Worm (Caenorhabditis elegans): Measurements from ENCODE around the gene ctbp-1.

ctbp-1 gene

DNA sequence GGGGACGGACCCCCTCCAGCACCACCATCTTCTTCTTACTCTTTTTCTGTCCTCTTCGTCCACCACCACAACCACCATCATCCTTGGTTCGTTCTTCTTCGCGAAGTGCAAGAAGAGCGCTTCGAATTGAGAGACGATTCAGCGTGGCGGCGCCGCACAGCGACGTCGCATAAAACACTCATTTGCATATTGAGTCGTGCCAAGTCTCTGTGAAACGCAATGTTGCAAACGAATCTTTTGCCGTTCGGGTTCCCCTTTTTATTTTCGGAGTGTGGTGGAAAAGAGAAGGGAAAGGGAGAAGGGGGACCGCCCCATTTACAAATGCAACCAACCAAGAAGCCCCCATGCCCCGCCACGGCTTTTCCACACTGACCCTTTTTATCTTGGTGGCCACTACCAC, 46.2 kb upstream of the ctbp-1 start (continued):
- TF ChIP-seq snpc-4 (tag; optimal IDR thresholded peaks at IDR 0.05) (no peak), skn-1 (tag; optimal IDR thresholded peaks at IDR 0.05) (no peak), egl-43 (GFP tag; IDR thresholded peaks at IDR 0.05) (no peak), lin-39 (tag; optimal IDR thresholded peaks at IDR 0.05) (no peak), pha-4 (GFP tag; IDR thresholded peaks at IDR 0.05) (no peak), pha-4 (tag; optimal IDR thresholded peaks at IDR 0.05) (no peak), nhr-48 (tag; optimal IDR thresholded peaks at IDR 0.05) (no peak), aha-1 (tag) (no peak), lsy-2 (tag; optimal IDR thresholded peaks at IDR 0.05) (peak in 1 of 2 experiments; percentile 34), jun-1 (tag; optimal IDR thresholded peaks at IDR 0.05) (no peak), ztf-7 (tag; optimal IDR thresholded peaks at IDR 0.05) (no peak), set-16 (GFP tag; IDR thresholded peaks at IDR 0.05) (peak; percentile 63), nhr-6 (tag; optimal IDR thresholded peaks at IDR 0.05) (no peak), F37D6.2 (tag; optimal IDR thresholded peaks at IDR 0.05) (peak; percentile 29), hmg-1.1 (GFP tag; IDR thresholded peaks at IDR 0.05) (peak; percentile 52), madf-9 (GFP tag; conservative IDR thresholded peaks at IDR 0.05) (no peak), mdt-29 (GFP tag; IDR thresholded peaks at IDR 0.05) (no peak), lir-3 (tag; optimal IDR thresholded peaks at IDR 0.05) (no peak), gei-8 (GFP tag; optimal IDR thresholded peaks at IDR 0.05) (no peak), T26A8.4 (GFP tag; IDR thresholded peaks at IDR 0.05) (no peak), zip-11 (GFP tag; IDR thresholded peaks at IDR 0.05) (no peak), Y75B8A.6 (GFP tag; IDR thresholded peaks at IDR 0.05) (no peak), pqm-1 (tag; optimal IDR thresholded peaks at IDR 0.05) (no peak), hif-1 (tag; optimal IDR thresholded peaks at IDR 0.05) (no peak), lin-38 (GFP tag; IDR thresholded peaks at IDR 0.05) (no peak), nhr-11 (tag; optimal IDR thresholded peaks at IDR 0.05) (no peak), ceh-28 (tag; optimal IDR thresholded peaks at IDR 0.05) (no peak), php-3 (GFP tag; IDR thresholded peaks at IDR 0.05) (no peak), nhr-25 (tag; optimal IDR thresholded peaks at IDR 0.05; ENCODE audit: borderline replicate concordance, insufficient read depth) (no peak), aly-2 (tag; optimal IDR thresholded peaks at IDR 0.05) (no peak), tra-1 (GFP tag; IDR thresholded peaks at IDR 0.05) (no peak), mxl-3 (GFP tag; optimal IDR thresholded peaks at IDR 0.05) (no peak), cey-2 (tag; optimal IDR thresholded peaks at IDR 0.05; ENCODE audit: borderline replicate concordance, insufficient read depth) (no peak), mdl-1 (tag; optimal IDR thresholded peaks at IDR 0.05) (no peak), ceh-20 (GFP tag; IDR thresholded peaks at IDR 0.05) (no peak), saeg-2 (GFP tag; IDR thresholded peaks at IDR 0.05) (0 out of 2 replicates have a peak, but pooled peaks have one; percentile 20), lin-15B (tag; optimal IDR thresholded peaks at IDR 0.05) (no peak), nhr-76 (tag; optimal IDR thresholded peaks at IDR 0.05) (no peak), vab-7 (GFP tag; IDR thresholded peaks at IDR 0.05) (peak; percentile 55), rbr-2 (tag; optimal IDR thresholded peaks at IDR 0.05) (peak; percentile 38), ztf-11 (tag; optimal IDR thresholded peaks at IDR 0.05) (no peak), zfp-2 (tag; optimal IDR thresholded peaks at IDR 0.05) (no peak)

DNA sequence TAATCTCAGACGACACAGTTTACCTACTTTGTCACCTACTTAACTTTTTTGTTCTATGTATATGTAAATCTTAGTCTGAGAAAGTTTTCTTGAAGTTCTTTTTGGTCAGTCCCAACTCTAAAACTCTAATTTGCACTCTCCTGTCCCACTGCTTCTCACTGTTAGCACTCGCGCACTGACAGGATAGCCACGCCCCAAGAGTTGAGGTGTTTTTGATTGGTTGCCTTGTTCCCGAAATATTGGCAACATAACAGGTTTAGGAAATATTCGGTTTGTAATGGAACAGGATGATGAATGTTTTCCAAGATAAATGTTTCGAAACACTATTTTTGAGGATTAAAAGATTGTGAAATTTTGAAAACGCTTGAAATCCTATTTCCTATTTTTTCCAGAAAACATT, 45.4 kb upstream of the ctbp-1 start:
- no peak for TF ChIP-seq mdl-1 (tag; optimal IDR thresholded peaks at IDR 0.05)
- TF ChIP-seq daf-16 (GFP tag; optimal IDR thresholded peaks at IDR 0.05), result no peak
- TF ChIP-seq daf-16 (tag; optimal IDR thresholded peaks at IDR 0.05), result no peak
- no peak for TF ChIP-seq nhr-237 (tag; optimal IDR thresholded peaks at IDR 0.05)
- no peak for TF ChIP-seq ztf-7 (tag; optimal IDR thresholded peaks at IDR 0.05)
- TF ChIP-seq fos-1 (tag; optimal IDR thresholded peaks at IDR 0.05), result no peak
- TF ChIP-seq F49E8.2 (tag; optimal IDR thresholded peaks at IDR 0.05; ENCODE audit: borderline replicate concordance), result no peak
- TF ChIP-seq dmd-6 (GFP tag; IDR thresholded peaks at IDR 0.05), result no peak
- no peak for TF ChIP-seq ceh-32 (tag; optimal IDR thresholded peaks at IDR 0.05; ENCODE audit: poor library complexity)
- no peak for TF ChIP-seq lin-1 (GFP tag; IDR thresholded peaks at IDR 0.05)
- no peak for TF ChIP-seq attf-4 (tag; optimal IDR thresholded peaks at IDR 0.05)
- TF ChIP-seq F10B5.3 (tag; optimal IDR thresholded peaks at IDR 0.05), result no peak
- TF ChIP-seq madf-5 (GFP tag; IDR thresholded peaks at IDR 0.05), result no peak
- no peak for TF ChIP-seq F26F4.8 (GFP tag; conservative IDR thresholded peaks at IDR 0.05)
- no peak for TF ChIP-seq ztf-11 (tag; optimal IDR thresholded peaks at IDR 0.05)
- TF ChIP-seq nhr-42 (GFP tag; IDR thresholded peaks at IDR 0.05), result no peak
